Worm (Caenorhabditis elegans) whole organism, young adult: Measurements from ENCODE around the gene C27A7.3.
A peak's percentile ranks its signal among the peaks of the same experiment; 100 is the strongest.

Source experiments
- T07F8.4 ChIP-seq: sonication (generic microtip); optimal IDR thresholded peaks from 2 replicates; lab custom pipeline; 2016; ENCODE audit warnings: mild to moderate bottlenecking, missing genetic modification characterization, moderate library complexity, missing compliant biosample characterization
- ama-1 ChIP-seq, 3 experiments: fragments of 150-350 bp in 1 of 3; sonication (generic microtip) in 2 of 3; optimal IDR thresholded peaks; 2 replicates each; lab custom pipeline; 2014 to 2018; ENCODE audit warnings: missing biosample characterization in 2 of 3, missing genetic modification characterization in 2 of 3, missing genetic modification reagents in 2 of 3
- aptf-2 ChIP-seq: fragments of 200-800 bp; sonication (Bioruptor generic); conservative IDR thresholded peaks from 2 replicates; pipeline ENCODE4 v1.3.6; 2022; ENCODE audit warnings: missing genetic modification reagents, missing genetic modification characterization, missing compliant biosample characterization
- athp-1 ChIP-seq: sonication (generic microtip); optimal IDR thresholded peaks from 2 replicates; lab custom pipeline; 2017; ENCODE audit warnings: mild to moderate bottlenecking, missing genetic modification characterization, missing compliant biosample characterization
- ceh-79 ChIP-seq: sonication (generic microtip); optimal IDR thresholded peaks from 2 replicates; lab custom pipeline; 2017; ENCODE audit warnings: mild to moderate bottlenecking, missing genetic modification characterization, missing compliant biosample characterization
- chd-7 ChIP-seq: sonication (generic microtip); optimal IDR thresholded peaks from 2 replicates; lab custom pipeline; 2016; ENCODE audit warnings: mild to moderate bottlenecking, missing genetic modification characterization, moderate library complexity, missing compliant biosample characterization
- efl-1 ChIP-seq: fragments of 150-350 bp; optimal IDR thresholded peaks from 2 replicates; lab custom pipeline; 2014; ENCODE audit warnings: missing biosample characterization, missing genetic modification reagents, missing genetic modification characterization
- egrh-3 ChIP-seq: fragments of 200-800 bp; sonication (Bioruptor generic); IDR thresholded peaks from 2 replicates; pipeline ENCODE4 v1.3.6; 2022; ENCODE audit warnings: missing genetic modification reagents, missing genetic modification characterization, missing compliant biosample characterization
- him-1 ChIP-seq: sonication (generic microtip); optimal IDR thresholded peaks from 2 replicates; lab custom pipeline; 2016; ENCODE audit warnings: missing genotype, missing genetic modification reagents, missing genetic modification characterization, missing compliant biosample characterization
- nhr-179 ChIP-seq: sonication (generic microtip); optimal IDR thresholded peaks from 2 replicates; lab custom pipeline; 2016; ENCODE audit warnings: mild to moderate bottlenecking, missing genetic modification characterization, missing compliant biosample characterization
- ztf-28 ChIP-seq: fragments of 200-800 bp; sonication (Bioruptor generic); IDR thresholded peaks from 2 replicates; pipeline ENCODE4 v1.3.6; 2022; ENCODE audit warnings: missing genetic modification reagents, missing genetic modification characterization, missing compliant biosample characterization

- no peak for TF ChIP-seq athp-1 (tag; lab: Kevin White, UChicago)
- no peak for TF ChIP-seq ztf-28 (GFP tag; lab: Robert Waterston, UW)
- no peak for TF ChIP-seq him-1 (tag; lab: Kevin White, UChicago)
- TF ChIP-seq T07F8.4 (tag; lab: Kevin White, UChicago), result no peak
- TF ChIP-seq nhr-179, result no peak
- no peak for TF ChIP-seq egrh-3 (GFP tag; lab: Robert Waterston, UW)
- peak; percentile 15 for TF ChIP-seq ama-1 (optimal IDR thresholded peaks at IDR 0.05; lab: Kevin White, UChicago)
- TF ChIP-seq ama-1 (GFP tag; optimal IDR thresholded peaks at IDR 0.05; lab: Kevin White, UChicago), result peak in 1 of 2 experiments; percentile 72
- TF ChIP-seq aptf-2 (GFP tag; lab: Robert Waterston, UW), result no peak
- TF ChIP-seq ceh-79, result no peak
- no peak for TF ChIP-seq chd-7 (tag; lab: Kevin White, UChicago)
- TF ChIP-seq efl-1 (GFP tag; lab: Kevin White, UChicago), result no peak
These were observed 51.4 kb downstream of the C27A7.3 start, which contains the start of gene rnp-1 for ce11 chrV:12192129-12192528.
